Worm (Caenorhabditis elegans) whole organism, L1 larva: ENCODE results near the gene srt-31.

Source experiments
- efl-1 ChIP-seq, 4 experiments: fragments of 150-350 bp; optimal IDR thresholded peaks in 3 of 4; peaks in 1 of 4; 1 replicate in 1 of 4; 2 replicates in 3 of 4; lab custom pipeline; 2014; ENCODE audit warnings: missing biosample characterization in 2 of 4, missing genetic modification characterization in 2 of 4, missing genetic modification reagents in 2 of 4
- mdl-1 ChIP-seq, 2 experiments: fragments of 150-350 bp; optimal IDR thresholded peaks; 2 replicates each; lab custom pipeline; 2014 to 2017; ENCODE audit warnings: missing biosample characterization in 2 of 2, missing genetic modification characterization in 2 of 2, inconsistent platforms in 1 of 2
- ztf-11 ChIP-seq, 2 experiments: sonication (generic microtip); optimal IDR thresholded peaks; 2 replicates each; lab custom pipeline; 2016 to 2017; ENCODE audit warnings: missing genetic modification characterization in 2 of 2, missing biosample characterization in 1 of 2, missing compliant biosample characterization in 1 of 2

- no peak for TF ChIP-seq ztf-11 (tag; optimal IDR thresholded peaks at IDR 0.05; lab: Kevin White, UChicago)
- no peak for TF ChIP-seq mdl-1 (tag; optimal IDR thresholded peaks at IDR 0.05; lab: Kevin White, UChicago)
- no peak for TF ChIP-seq efl-1 (optimal IDR thresholded peaks at IDR 0.05; lab: Kevin White, UChicago)
- TF ChIP-seq efl-1 (GFP tag; optimal IDR thresholded peaks at IDR 0.05 in 1 of 2; lab: Kevin White, UChicago), result no peak
Measured at ce11 chrV:424140-424539, 48.5 kb upstream of the srt-31 start, which contains the start of gene B0554.5.
